Worm (Caenorhabditis elegans) whole organism, dauer: ENCODE data around the gene T13F3.4.

Source experiments
- unc-62 ChIP-seq: sonication (generic microtip); optimal IDR thresholded peaks from 2 replicates; lab custom pipeline; 2017; ENCODE audit warnings: missing biosample characterization, missing genetic modification reagents, missing genetic modification characterization

Gene T13F3.4

DNA sequence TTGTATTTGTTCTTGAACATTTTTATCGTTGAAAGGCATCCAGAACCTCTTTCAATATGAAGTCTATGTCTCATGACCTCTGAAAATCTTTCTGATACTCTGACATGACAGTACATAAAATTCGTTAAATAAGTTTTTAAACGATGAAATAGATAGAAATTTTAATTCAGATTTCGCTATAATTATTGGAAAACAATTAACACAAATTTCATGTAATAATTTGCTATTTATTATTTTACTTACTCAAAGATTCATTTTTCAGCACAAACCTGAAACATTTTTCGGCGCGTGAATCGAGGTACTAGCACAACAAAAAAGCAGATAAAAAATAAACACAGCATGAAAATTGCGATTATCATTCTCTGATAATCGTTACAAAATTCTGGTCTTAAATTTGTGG, at the start of gene T13F3.4:
Gene T13F3.4 (minus strand): TSS at position 101 of the 400 bp plus-strand sequence.
- no peak for TF ChIP-seq unc-62 (GFP tag; lab: Kevin White, UChicago)

DNA sequence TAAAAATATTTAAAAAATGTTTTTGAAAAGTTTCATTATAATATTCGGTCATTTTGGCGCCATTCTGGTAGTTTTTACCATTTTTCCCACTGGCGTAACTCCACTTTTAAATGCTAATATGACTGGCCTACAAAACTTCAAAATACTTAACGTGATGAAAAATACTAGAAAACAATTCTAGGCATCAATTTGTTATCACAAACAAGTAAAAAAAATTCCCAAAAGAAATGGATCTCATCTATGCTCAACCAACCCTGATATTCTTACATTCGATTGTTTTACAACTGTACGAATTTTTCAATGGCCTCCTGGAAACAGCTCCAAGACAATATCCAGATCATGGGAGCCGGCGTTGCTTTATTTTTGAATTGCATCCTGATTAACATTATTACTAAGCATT, 48.6 kb upstream of the T13F3.4 start, which contains the start of gene str-214:
Gene str-214 (plus strand): TSS at position 301 of the 400 bp plus-strand sequence.
- no peak for TF ChIP-seq unc-62 (GFP tag; lab: Kevin White, UChicago)

DNA sequence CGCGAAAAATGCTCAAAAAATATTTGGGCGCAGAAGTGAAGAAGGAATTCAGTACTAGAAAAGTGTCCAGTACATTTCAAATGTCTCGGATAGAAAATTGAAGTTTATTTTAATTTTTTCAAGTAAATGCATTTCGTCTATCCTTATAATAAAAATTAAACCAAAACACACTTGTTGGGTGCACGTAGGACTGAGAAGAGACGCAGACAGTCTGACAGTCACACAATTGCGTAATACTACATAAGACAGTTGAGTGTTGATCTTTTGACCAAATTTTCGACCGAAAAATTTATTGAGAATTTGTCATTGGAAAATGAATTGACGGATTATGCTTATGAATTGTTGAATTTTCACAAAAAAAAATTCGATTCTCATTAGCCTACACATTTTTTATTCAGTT, 43.1 kb upstream of the T13F3.4 start, which contains the start of gene oac-7:
Gene oac-7 (plus strand): TSS at position 283 of the 400 bp plus-strand sequence.
- TF ChIP-seq unc-62 (GFP tag; lab: Kevin White, UChicago), result no peak

DNA sequence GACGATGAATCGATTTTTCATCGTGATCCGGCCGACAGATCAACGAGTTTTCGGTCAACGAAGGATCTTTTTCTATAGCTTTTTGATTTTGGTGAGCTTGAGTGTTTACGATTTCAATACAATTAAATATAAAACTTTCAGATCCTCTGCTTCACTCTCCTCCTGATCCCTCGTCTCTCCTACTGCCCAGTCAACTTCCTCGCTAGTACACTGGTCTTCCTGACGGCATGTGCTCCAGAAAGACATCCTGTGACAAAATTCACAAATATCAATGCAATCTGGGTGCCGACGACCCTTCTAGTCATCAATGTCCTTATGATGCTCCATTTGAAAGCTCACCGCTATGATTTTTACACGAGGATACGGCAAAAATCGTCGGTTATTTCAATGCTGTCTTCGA, 41.9 kb upstream of the T13F3.4 start:
- TF ChIP-seq unc-62 (GFP tag; lab: Kevin White, UChicago), result no peak

DNA sequence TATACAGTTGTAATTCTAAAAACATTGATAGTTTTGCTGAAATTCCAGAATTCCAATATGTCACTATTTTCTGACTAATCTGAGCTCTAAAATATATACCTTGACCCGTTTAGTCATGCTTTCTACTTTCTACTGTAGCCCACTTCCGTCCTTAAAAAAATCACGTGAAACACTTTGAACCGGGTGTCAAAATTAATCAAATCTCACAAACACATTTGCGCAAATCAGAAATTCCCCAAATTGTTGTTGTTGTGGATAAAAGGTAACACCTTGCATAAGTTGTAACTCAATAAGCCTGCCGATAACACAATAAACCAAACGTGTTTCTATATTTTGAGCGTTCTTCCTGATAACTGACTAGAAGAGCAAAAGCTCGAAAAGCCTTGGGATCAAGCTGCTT, 40.8 kb upstream of the T13F3.4 start, which contains the start of gene srxa-7:
Gene srxa-7 (plus strand): TSS at position 301 of the 400 bp plus-strand sequence.
- no peak for TF ChIP-seq unc-62 (GFP tag; lab: Kevin White, UChicago)

DNA sequence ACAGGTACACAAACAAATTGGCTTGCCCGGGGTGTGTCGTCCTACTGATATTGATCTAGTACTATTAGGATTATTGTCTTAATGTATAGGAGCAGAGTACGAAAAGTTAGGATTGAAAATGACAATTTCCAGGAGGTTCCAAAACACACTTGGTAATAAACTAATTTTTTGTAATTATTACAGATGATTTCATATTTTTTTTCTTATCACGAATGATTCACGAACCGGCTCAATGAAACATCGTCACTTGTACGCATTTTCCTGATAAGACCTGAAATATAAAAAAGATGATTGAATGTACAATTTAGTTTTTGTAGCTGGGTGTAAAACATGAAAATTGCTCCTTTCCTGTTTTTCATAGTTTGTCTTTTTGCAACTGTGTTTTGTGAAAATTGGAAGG, 36.0 kb upstream of the T13F3.4 start, which contains the start of the genes C31A11.13 and oac-6:
Gene C31A11.13 (minus strand): TSS at position 113 of the 400 bp plus-strand sequence.
Gene oac-6 (plus strand): TSS at position 279 of the 400 bp plus-strand sequence.
- TF ChIP-seq unc-62 (GFP tag; lab: Kevin White, UChicago), result no peak

DNA sequence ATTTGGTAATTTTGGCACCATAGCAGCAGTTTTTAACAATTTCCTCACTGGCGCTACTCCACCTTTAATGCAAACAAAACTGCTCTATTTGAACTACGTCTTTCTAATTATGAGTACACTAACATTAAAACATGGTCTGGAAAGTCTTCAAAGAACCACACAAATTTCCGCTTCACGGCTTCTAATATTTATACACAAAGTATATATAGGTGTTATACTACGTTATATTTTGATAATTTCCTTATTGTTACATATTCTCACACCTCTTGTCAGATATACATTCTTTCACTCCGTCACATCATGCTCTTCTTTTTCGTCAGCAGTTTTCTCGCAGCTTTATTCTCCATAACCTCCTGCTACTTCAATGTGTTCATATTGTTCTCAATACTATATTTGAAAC, 33.9 kb upstream of the T13F3.4 start, which contains the start of gene srbc-82:
Gene srbc-82 (plus strand): TSS at position 301 of the 400 bp plus-strand sequence.
- TF ChIP-seq unc-62 (GFP tag; lab: Kevin White, UChicago), result no peak

DNA sequence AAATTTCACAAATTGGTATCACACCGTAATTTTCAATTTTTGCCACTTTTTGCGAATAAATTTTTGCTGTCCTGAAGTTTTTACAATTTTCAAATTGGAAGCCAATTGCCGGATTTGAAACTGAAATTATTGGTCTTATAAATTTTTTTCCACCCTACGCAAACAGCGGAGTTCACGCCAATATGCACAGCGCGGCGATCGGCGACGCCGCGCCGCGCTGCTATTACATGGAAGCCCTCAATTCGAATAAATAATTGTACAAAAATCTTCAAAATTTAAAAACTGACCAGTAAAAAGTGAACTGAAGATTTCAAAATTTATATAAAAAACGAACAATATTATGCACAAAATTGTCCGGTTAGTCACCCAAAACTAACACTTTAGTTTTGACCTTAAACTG, 33.4 kb upstream of the T13F3.4 start:
- TF ChIP-seq unc-62 (GFP tag; lab: Kevin White, UChicago), result no peak

DNA sequence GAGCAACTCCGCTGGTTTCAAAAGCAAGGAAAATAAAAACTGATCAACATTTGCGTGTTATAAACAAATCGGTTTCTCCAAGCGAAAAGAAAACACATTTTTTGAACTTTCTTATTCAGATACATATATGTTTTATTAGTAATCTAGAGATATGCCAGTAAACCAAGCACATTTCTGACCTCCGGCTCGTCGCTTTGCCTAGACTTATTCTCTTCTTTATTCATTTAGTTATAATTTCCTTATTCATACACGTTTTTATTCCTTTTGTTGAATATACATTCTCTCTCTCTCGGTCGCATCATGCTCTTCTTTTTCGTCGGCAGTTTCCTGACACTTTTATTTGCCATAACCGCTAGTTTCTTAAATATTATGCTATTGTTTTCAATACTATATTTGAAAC, 32.3 kb upstream of the T13F3.4 start, which contains the start of gene srbc-84:
Gene srbc-84 (plus strand): TSS at position 301 of the 400 bp plus-strand sequence.
- TF ChIP-seq unc-62 (GFP tag; lab: Kevin White, UChicago), result no peak

DNA sequence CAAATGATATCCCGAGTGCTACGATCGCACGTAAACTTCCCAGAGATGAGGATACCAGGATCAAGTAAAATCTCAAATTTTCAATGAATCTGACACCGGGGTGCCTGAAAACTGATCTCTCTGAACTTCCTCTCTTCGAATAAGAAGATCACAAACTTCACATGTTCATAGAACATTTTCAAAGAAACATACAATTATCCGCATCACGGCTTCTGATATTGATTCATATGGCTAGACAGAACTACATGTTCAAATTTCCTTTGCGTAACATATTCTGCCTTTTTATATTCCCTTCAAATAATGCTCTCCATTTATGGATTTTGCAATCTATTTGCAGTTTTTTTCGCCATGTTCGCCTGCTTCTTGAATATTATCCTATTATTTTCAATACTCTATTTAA, 30.7 kb upstream of the T13F3.4 start, which contains the start of gene srbc-83:
Gene srbc-83 (plus strand): TSS at position 301 of the 400 bp plus-strand sequence.
- no peak for TF ChIP-seq unc-62 (GFP tag; lab: Kevin White, UChicago)

DNA sequence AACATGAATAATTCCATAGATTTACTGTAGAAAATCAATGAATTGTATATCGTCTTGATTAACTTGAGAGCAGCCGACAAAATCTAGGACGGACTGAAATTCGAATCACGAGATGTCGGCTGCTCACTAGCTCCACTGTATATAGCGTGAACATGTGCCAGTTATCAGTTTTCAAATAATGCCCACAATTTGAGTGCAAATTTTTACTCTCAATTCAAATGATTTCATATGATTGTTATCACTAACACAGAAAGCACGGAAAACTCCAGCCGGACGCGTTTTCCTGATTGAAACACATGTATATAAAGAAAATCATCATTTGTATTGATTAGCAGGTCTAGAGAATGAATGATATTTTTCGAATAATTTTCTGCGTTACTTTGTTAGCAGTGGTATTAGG, 26.0 kb upstream of the T13F3.4 start, which contains the start of gene oac-5:
Gene oac-5 (plus strand): TSS at position 301 of the 400 bp plus-strand sequence.
- no peak for TF ChIP-seq unc-62 (GFP tag; lab: Kevin White, UChicago)

DNA sequence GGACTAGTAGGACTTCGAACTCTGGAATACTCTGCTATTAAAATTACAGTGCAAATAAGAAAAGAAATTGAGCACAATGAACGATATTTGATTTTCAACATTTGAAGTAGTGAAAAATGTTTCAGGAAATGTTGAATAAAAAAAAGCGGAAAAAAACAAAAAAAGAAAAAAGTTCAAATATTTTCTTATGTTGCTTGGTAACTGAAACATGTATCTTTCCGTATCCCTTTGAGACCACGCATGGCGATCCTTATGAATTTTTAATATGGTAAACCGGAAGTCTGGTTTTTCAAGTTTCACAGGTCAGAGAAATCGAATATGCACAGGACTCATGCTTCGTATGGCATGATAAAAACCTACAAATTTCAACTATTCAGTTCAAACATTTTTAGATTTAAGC, 21.2 kb upstream of the T13F3.4 start, which contains the start of gene F28G4.3:
Gene F28G4.3 (minus strand): TSS at position 101 of the 400 bp plus-strand sequence.
- TF ChIP-seq unc-62 (GFP tag; lab: Kevin White, UChicago), result no peak

DNA sequence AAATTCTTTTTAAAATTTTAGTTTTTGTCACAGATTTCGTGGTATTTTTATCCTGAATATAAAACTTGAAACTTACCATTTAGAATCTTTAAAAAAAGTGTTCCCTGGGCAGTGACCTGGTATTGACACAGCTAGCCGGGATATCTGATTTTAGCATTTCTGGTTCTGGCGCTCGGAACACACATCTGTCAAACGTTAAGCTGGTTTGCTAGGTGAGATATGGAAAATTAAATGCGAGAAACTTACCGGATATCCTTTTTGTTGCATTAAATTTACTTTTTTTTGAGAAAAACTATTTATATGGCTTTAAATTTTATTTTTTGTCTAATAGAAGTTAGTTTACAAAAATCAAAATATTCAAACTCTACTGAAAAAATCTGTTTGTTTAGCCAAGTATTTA, 19.4 kb upstream of the T13F3.4 start, which contains the start of gene F28G4.4:
Gene F28G4.4 (minus strand): TSS at position 101 of the 400 bp plus-strand sequence.
- TF ChIP-seq unc-62 (GFP tag; lab: Kevin White, UChicago), result no peak

DNA sequence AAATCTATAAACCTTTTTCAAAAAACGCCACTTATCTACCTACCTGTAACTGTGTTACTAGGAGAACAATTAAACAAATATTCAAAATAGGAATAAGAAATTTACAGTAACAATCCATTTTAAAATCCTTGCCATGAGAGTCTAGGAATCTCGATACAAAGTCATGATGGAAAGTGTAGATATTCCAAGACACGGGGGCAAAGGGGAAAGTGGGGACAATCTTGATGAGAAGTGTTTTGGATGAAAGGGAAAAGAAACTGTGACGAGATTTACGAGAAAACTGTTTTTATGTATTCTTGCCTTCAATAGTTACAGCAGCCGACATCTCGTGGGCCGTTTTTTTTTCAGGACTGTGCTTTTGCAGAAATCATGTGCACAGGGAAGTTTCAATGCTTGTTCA, 15.7 kb upstream of the T13F3.4 start, which contains the start of gene F28G4.2:
Gene F28G4.2 (minus strand): TSS at position 175 of the 400 bp plus-strand sequence.
- TF ChIP-seq unc-62 (GFP tag; lab: Kevin White, UChicago), result no peak

DNA sequence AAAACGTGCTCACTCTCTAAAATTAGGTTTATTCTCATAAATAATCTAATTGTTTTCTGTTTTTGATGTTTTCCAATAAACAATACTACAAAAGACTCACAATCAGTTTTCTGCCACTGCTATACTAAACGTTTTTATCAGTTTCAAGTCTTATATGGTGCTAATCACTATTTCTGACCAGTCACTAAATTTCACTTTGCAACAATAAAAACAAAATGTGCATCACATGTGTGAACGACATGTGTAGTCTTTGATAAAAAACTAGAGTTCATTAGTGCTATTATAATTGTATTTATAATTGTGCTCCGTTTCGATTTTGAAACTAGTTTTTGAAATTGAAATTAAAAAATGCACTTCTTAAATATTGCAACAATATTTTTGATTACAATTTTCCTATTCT, 11.5 kb upstream of the T13F3.4 start, which contains the start of gene cyp-37B1:
Gene cyp-37B1 (plus strand): TSS at position 199 of the 400 bp plus-strand sequence.
- no peak for TF ChIP-seq unc-62 (GFP tag; lab: Kevin White, UChicago)

DNA sequence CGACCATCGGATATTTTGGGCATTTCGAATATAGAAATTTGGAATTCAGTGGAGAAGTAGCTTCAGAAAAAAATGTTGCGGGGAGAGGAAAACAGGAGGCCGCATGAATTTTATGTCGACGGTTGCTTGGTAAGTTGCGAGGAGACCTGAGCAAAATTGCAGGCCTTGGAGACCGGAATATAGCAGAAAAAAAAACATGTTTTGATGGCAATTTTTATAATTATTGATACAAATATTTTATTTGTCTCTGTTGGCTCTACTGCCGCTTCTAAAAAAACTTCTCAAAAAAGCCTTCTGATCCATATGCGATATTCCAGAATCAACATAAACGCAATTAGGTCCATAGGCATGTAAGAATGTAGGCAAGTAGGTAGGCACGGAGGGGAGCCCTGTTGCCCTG, 8.9 kb upstream of the T13F3.4 start, which contains the start of gene pacl-1:
Gene pacl-1 (minus strand): TSS at position 101 of the 400 bp plus-strand sequence.
- no peak for TF ChIP-seq unc-62 (GFP tag; lab: Kevin White, UChicago)
